Worm (Caenorhabditis elegans): ENCODE measurements around the gene pqn-32.

ce11 chrII:13076301-13076916 lies 31.4 kb upstream of the pqn-32 start:
- TF ChIP-seq him-1 (tag; optimal IDR thresholded peaks at IDR 0.05) (no peak), W03F9.2 (tag; optimal IDR thresholded peaks at IDR 0.05) (no peak)
